Worm (Caenorhabditis elegans) whole organism, dauer: ENCODE data around the gene asp-19.

ENCODE experiments used
- unc-62 ChIP-seq: sonication (generic microtip); optimal IDR thresholded peaks from 2 replicates; lab custom pipeline; 2017; ENCODE audit warnings: missing biosample characterization, missing genetic modification reagents, missing genetic modification characterization

The asp-19 gene

ce11 chrV:18737646-18738045 is 8.5 kb upstream of the asp-19 start:
- no peak for TF ChIP-seq unc-62

- TF ChIP-seq unc-62: no peak
Measured at ce11 chrV:18734381-18734780, 5.2 kb upstream of the asp-19 start, which contains the start of gene scl-20. scl-20 (minus strand) TSS chrV:18734481.

ce11 chrV:18733942-18734341 is 4.8 kb upstream of the asp-19 start:
- TF ChIP-seq unc-62: no peak

- no peak for TF ChIP-seq unc-62
Measured at ce11 chrV:18731579-18732041, 2.4 kb upstream of the asp-19 start, which contains the start of the genes asp-18 and scl-19. asp-18 (minus strand) TSS chrV:18731679. scl-19 (plus strand) TSS chrV:18731991.

- TF ChIP-seq unc-62: no peak
Measured at ce11 chrV:18725858-18726257, 3.3 kb downstream of the asp-19 start.

ce11 chrV:18724076-18724475 is 5.1 kb downstream of the asp-19 start:
- TF ChIP-seq unc-62: no peak

ce11 chrV:18723604-18724003 is 5.6 kb downstream of the asp-19 start:
- no peak for TF ChIP-seq unc-62

- TF ChIP-seq unc-62: no peak
Measured at ce11 chrV:18722510-18723299, 6.5 kb downstream of the asp-19 start.

- TF ChIP-seq unc-62: no peak
Measured at ce11 chrV:18721873-18722272, 7.3 kb downstream of the asp-19 start.

- no peak for TF ChIP-seq unc-62
Measured at ce11 chrV:18719956-18720489, 9.2 kb downstream of the asp-19 start, which contains the start of gene Y17D7C.2. Y17D7C.2 (minus strand) TSS chrV:18719987.

- TF ChIP-seq unc-62: no peak
Measured at ce11 chrV:18719412-18719811, 9.8 kb downstream of the asp-19 start.

- no peak for TF ChIP-seq unc-62
Measured at ce11 chrV:18712118-18712517, 17.1 kb downstream of the asp-19 start.

- TF ChIP-seq unc-62: no peak
Measured at ce11 chrV:18711362-18711761, 17.8 kb downstream of the asp-19 start.

- no peak for TF ChIP-seq unc-62
Measured at ce11 chrV:18710045-18710490, 19.1 kb downstream of the asp-19 start.

- TF ChIP-seq unc-62: no peak
Measured at ce11 chrV:18709203-18709860, 19.8 kb downstream of the asp-19 start, which contains the start of gene Y17D7C.6. Y17D7C.6 (plus strand) TSS chrV:18709810.

- no peak for TF ChIP-seq unc-62
Measured at ce11 chrV:18708015-18708414, 21.2 kb downstream of the asp-19 start.

ce11 chrV:18706063-18706620 is 23.0 kb downstream of the asp-19 start, which contains the start of gene Y17D7C.1:
Y17D7C.1 (plus strand) TSS chrV:18706570.
- no peak for TF ChIP-seq unc-62
